Worm (Caenorhabditis elegans) whole organism, L4 larva: Measurements from ENCODE around the gene gsto-1.
A peak's percentile ranks its signal among the peaks of the same experiment; 100 is the strongest.
"Not testable (repeated sequence)": the region's sequence is repeated elsewhere in the genome, so short reads cannot be mapped to it uniquely, and the experiment has no call there.

Source experiments
- F26F4.8 ChIP-seq: fragments of 200-800 bp; sonication (Bioruptor generic); conservative IDR thresholded peaks from 2 replicates; pipeline ENCODE4 v1.3.6; 2022; ENCODE audit warnings: missing genetic modification characterization, missing compliant biosample characterization
- R02D3.7 ChIP-seq: fragments of 150-350 bp; sonication (generic microtip); optimal IDR thresholded peaks from 3 replicates; lab custom pipeline; 2014; ENCODE audit warnings: missing biosample characterization, missing genetic modification characterization
- T26A8.4 ChIP-seq: fragments of 200-800 bp; sonication (Bioruptor generic); IDR thresholded peaks from 2 replicates; pipeline ENCODE4 v1.3.6; 2022; ENCODE audit warnings: missing genetic modification characterization, missing compliant biosample characterization
- Y105C5A.15 ChIP-seq: fragments of 200-800 bp; sonication (Bioruptor generic); IDR thresholded peaks from 2 replicates; pipeline ENCODE4 v1.3.6; 2022; ENCODE audit warnings: missing genetic modification characterization, missing compliant biosample characterization
- Y48G9A.11 ChIP-seq: fragments of 200-800 bp; sonication (Bioruptor generic); IDR thresholded peaks from 2 replicates; pipeline ENCODE4 v1.3.6; 2022; ENCODE audit warnings: missing genetic modification reagents, missing genetic modification characterization, missing compliant biosample characterization
- Y75B8A.6 ChIP-seq: fragments of 200-800 bp; sonication (Bioruptor generic); IDR thresholded peaks from 2 replicates; pipeline ENCODE4 v1.3.6; 2022; ENCODE audit warnings: missing genetic modification reagents, missing genetic modification characterization, missing compliant biosample characterization
- ZK546.5 ChIP-seq, 2 experiments: sonication (generic microtip); optimal IDR thresholded peaks; 2 replicates each; lab custom pipeline; 2017; ENCODE audit warnings: missing biosample characterization in 2 of 2, missing genetic modification characterization in 2 of 2
- aha-1 ChIP-seq: fragments of 150-350 bp; peaks from one replicate; lab custom pipeline; 2014; ENCODE audit warnings: missing biosample characterization, missing genetic modification characterization
- aly-2 ChIP-seq: sonication (generic microtip); optimal IDR thresholded peaks from 2 replicates; lab custom pipeline; 2018; ENCODE audit warnings: missing biosample characterization, missing genetic modification characterization
- arid-1 ChIP-seq: fragments of 200-800 bp; sonication (Bioruptor generic); conservative IDR thresholded peaks from 2 replicates; pipeline ENCODE4 v1.3.6; 2022; ENCODE audit warnings: missing genetic modification reagents, missing genetic modification characterization, missing compliant biosample characterization
- ceh-62 ChIP-seq: sonication (generic microtip); optimal IDR thresholded peaks from 2 replicates; lab custom pipeline; 2017; ENCODE audit warnings: missing biosample characterization, missing genetic modification characterization
- daf-12 ChIP-seq: fragments of 150-350 bp; optimal IDR thresholded peaks from 2 replicates; lab custom pipeline; 2014; ENCODE audit warnings: missing biosample characterization, missing genetic modification reagents, missing genetic modification characterization
- daf-16 ChIP-seq, 3 experiments: sonication (generic microtip); optimal IDR thresholded peaks; 2 replicates each; lab custom pipeline; 2016 to 2017; ENCODE audit warnings: missing genetic modification characterization in 3 of 3, missing genetic modification reagents in 3 of 3, mild to moderate bottlenecking in 2 of 3, missing compliant biosample characterization in 2 of 3, missing biosample characterization in 1 of 3, moderate library complexity in 1 of 3
- dmd-8 ChIP-seq: fragments of 200-800 bp; sonication (Bioruptor generic); IDR thresholded peaks from 2 replicates; pipeline ENCODE4 v1.3.6; 2022; ENCODE audit warnings: missing genetic modification characterization, missing compliant biosample characterization
- duxl-1 ChIP-seq: sonication (generic microtip); optimal IDR thresholded peaks from 2 replicates; lab custom pipeline; 2016; ENCODE audit warnings: mild to moderate bottlenecking, missing genetic modification characterization, moderate library complexity, missing compliant biosample characterization; ENCODE audit not compliant: poor library complexity
- dve-1 ChIP-seq: sonication (generic microtip); optimal IDR thresholded peaks from 2 replicates; lab custom pipeline; 2017; ENCODE audit warnings: antibody characterized with exemption, mild to moderate bottlenecking, missing genetic modification characterization, missing compliant biosample characterization; ENCODE audit not compliant: insufficient read depth
- hlh-30 ChIP-seq: sonication (generic microtip); optimal IDR thresholded peaks from 2 replicates; lab custom pipeline; 2017; ENCODE audit warnings: antibody characterized with exemption, mild to moderate bottlenecking, missing genetic modification characterization, missing compliant biosample characterization; ENCODE audit not compliant: insufficient read depth
- lim-7 ChIP-seq: fragments of 200-800 bp; sonication (Bioruptor generic); IDR thresholded peaks from 2 replicates; pipeline ENCODE4 v1.3.6; 2022; ENCODE audit warnings: missing genetic modification characterization, missing compliant biosample characterization
- lin-1 ChIP-seq: fragments of 200-800 bp; sonication (Bioruptor generic); IDR thresholded peaks from 2 replicates; pipeline ENCODE4 v1.3.6; 2022; ENCODE audit warnings: missing genetic modification reagents, missing genetic modification characterization, missing compliant biosample characterization
- lin-38 ChIP-seq: fragments of 200-800 bp; sonication (Bioruptor generic); IDR thresholded peaks from 2 replicates; pipeline ENCODE4 v1.3.6; 2022; ENCODE audit warnings: missing genetic modification reagents, missing genetic modification characterization, missing compliant biosample characterization
- lsy-2 ChIP-seq, 2 experiments: fragments of 150-350 bp in 1 of 2; sonication (generic microtip) in 1 of 2; optimal IDR thresholded peaks; 2 replicates each; lab custom pipeline; 2014 to 2017; ENCODE audit warnings: missing biosample characterization in 2 of 2, missing genetic modification characterization in 2 of 2
- madf-5 ChIP-seq, 2 experiments: fragments of 200-800 bp; sonication (Bioruptor generic); IDR thresholded peaks; 2 replicates each; pipeline ENCODE4 v1.3.6; 2022; ENCODE audit warnings: missing compliant biosample characterization in 2 of 2, missing genetic modification characterization in 2 of 2
- mes-2 ChIP-seq: sonication (generic microtip); optimal IDR thresholded peaks from 2 replicates; lab custom pipeline; 2016; ENCODE audit warnings: missing genotype, mild to moderate bottlenecking, missing genetic modification characterization, missing compliant biosample characterization; ENCODE audit not compliant: poor library complexity, severe bottlenecking
- nhr-10 ChIP-seq: fragments of 150-350 bp; optimal IDR thresholded peaks from 2 replicates; lab custom pipeline; 2014; ENCODE audit warnings: missing biosample characterization, missing genetic modification characterization
- pha-4 ChIP-seq, 2 experiments: fragments of 150-350 bp in 1 of 2; fragments of 200-800 bp in 1 of 2; sonication (Bioruptor generic) in 1 of 2; IDR thresholded peaks in 1 of 2; optimal IDR thresholded peaks in 1 of 2; 2 replicates each; pipeline versions ENCODE4 v1.3.6 to Lab custom; 2014 to 2022; ENCODE audit warnings: missing genetic modification characterization in 2 of 2, missing genetic modification reagents in 2 of 2, missing biosample characterization in 1 of 2, missing compliant biosample characterization in 1 of 2
- php-3 ChIP-seq: fragments of 200-800 bp; sonication (Bioruptor generic); IDR thresholded peaks from 2 replicates; pipeline ENCODE4 v1.3.6; 2022; ENCODE audit warnings: missing genetic modification reagents, missing genetic modification characterization, missing compliant biosample characterization
- saeg-2 ChIP-seq: fragments of 200-800 bp; sonication (Bioruptor generic); IDR thresholded peaks from 2 replicates; pipeline ENCODE4 v1.3.6; 2022; ENCODE audit warnings: missing genetic modification reagents, missing genetic modification characterization, missing compliant biosample characterization
- sdz-12 ChIP-seq: fragments of 200-800 bp; sonication (Bioruptor generic); optimal IDR thresholded peaks from 2 replicates; lab custom pipeline; 2018; ENCODE audit warnings: mild to moderate bottlenecking, missing genetic modification characterization, missing compliant biosample characterization
- tra-1 ChIP-seq: fragments of 200-800 bp; sonication (Bioruptor generic); IDR thresholded peaks from 2 replicates; pipeline ENCODE4 v1.3.6; 2022; ENCODE audit warnings: missing genetic modification reagents, missing genetic modification characterization, missing compliant biosample characterization
- unc-62 ChIP-seq, 3 experiments: fragments of 150-350 bp in 1 of 3; sonication (generic microtip); optimal IDR thresholded peaks in 2 of 3; peaks in 1 of 3; 1 replicate in 1 of 3; 2 replicates in 2 of 3; lab custom pipeline; 2014 to 2017; ENCODE audit warnings: missing biosample characterization in 3 of 3, missing genetic modification characterization in 3 of 3, missing genetic modification reagents in 3 of 3, missing genotype in 1 of 3
- vab-7 ChIP-seq: fragments of 200-800 bp; sonication (Bioruptor generic); IDR thresholded peaks from 2 replicates; pipeline ENCODE4 v1.3.6; 2022; ENCODE audit warnings: missing genetic modification reagents, missing genetic modification characterization, missing compliant biosample characterization
- zip-11 ChIP-seq: fragments of 200-800 bp; sonication (Bioruptor generic); IDR thresholded peaks from 2 replicates; pipeline ENCODE4 v1.3.6; 2022; ENCODE audit warnings: missing genetic modification characterization, missing compliant biosample characterization
- zip-2 ChIP-seq: fragments of 150-350 bp; optimal IDR thresholded peaks from 2 replicates; lab custom pipeline; 2014; ENCODE audit warnings: missing biosample characterization, missing genetic modification characterization

The gsto-1 gene

ce11 chrIII:7969121-7969520 is 22.3 kb upstream of the gsto-1 start, which contains the start of the genes F54H12.8 and F54H12.7:
TSS of gene F54H12.8 (minus strand) at chrIII:7969221.
TSS of gene F54H12.7 (plus strand) at chrIII:7969349.
- no peak for TF ChIP-seq aly-2 (tag; lab: Kevin White, UChicago)
- TF ChIP-seq F26F4.8 (GFP tag; lab: Robert Waterston, UW), result no peak
- no peak for TF ChIP-seq Y75B8A.6 (GFP tag; lab: Robert Waterston, UW)
- no peak for TF ChIP-seq nhr-10 (tag; lab: Kevin White, UChicago)
- TF ChIP-seq aha-1 (tag; lab: Kevin White, UChicago), result no peak
- no peak for TF ChIP-seq T26A8.4 (GFP tag; lab: Robert Waterston, UW)
- TF ChIP-seq lsy-2 (tag; optimal IDR thresholded peaks at IDR 0.05; lab: Kevin White, UChicago), result no peak
- no peak for TF ChIP-seq vab-7
- no peak for TF ChIP-seq ZK546.5 (tag; optimal IDR thresholded peaks at IDR 0.05; lab: Kevin White, UChicago)
- no peak for TF ChIP-seq daf-16 (GFP tag; optimal IDR thresholded peaks at IDR 0.05; lab: Kevin White, UChicago)
- TF ChIP-seq daf-16 (tag; optimal IDR thresholded peaks at IDR 0.05; lab: Kevin White, UChicago), result no peak
- TF ChIP-seq zip-11 (GFP tag; lab: Robert Waterston, UW), result no peak
- no peak for TF ChIP-seq duxl-1
- no peak for TF ChIP-seq Y48G9A.11

- TF ChIP-seq aha-1 (tag; lab: Kevin White, UChicago) (peak; percentile 38), Y105C5A.15 (0 out of 2 replicates have a peak, but pooled peaks have one; percentile 33), T26A8.4 (GFP tag; lab: Robert Waterston, UW) (0 out of 2 replicates have a peak, but pooled peaks have one; percentile 15), lim-7 (0 out of 2 replicates have a peak, but pooled peaks have one; percentile 50), dmd-8 (peak; percentile 80), madf-5 (GFP tag; IDR thresholded peaks at IDR 0.05; lab: Robert Waterston, UW) (0 out of 4 replicates have a peak, but pooled peaks of 1 of the 2 experiments have one; percentile 27)
Measured at ce11 chrIII:7965946-7966692, 19.3 kb upstream of the gsto-1 start.

- not testable (repeated sequence) for TF ChIP-seq unc-62 (GFP tag; optimal IDR thresholded peaks at IDR 0.05 in 1 of 2; lab: Kevin White, UChicago); unc-62 (tag; optimal IDR thresholded peaks at IDR 0.05; lab: Kevin White, UChicago); R02D3.7 (tag; lab: Kevin White, UChicago); tra-1 (GFP tag; lab: Robert Waterston, UW)
Measured at ce11 chrIII:7964281-7964680, 17.5 kb upstream of the gsto-1 start, which contains the start of gene F54H12.2. TSS of gene F54H12.2 (plus strand) at chrIII:7964581.

ce11 chrIII:7962641-7963040 is 15.8 kb upstream of the gsto-1 start, which contains the start of gene F54H12.4:
TSS of gene F54H12.4 (minus strand) at chrIII:7962741.
- TF ChIP-seq pha-4 (GFP tag; IDR thresholded peaks at IDR 0.05; lab: Robert Waterston, UW); pha-4 (tag; optimal IDR thresholded peaks at IDR 0.05; lab: Kevin White, UChicago); lin-38 (GFP tag; lab: Robert Waterston, UW); sdz-12: not testable (repeated sequence)

ce11 chrIII:7958922-7959609 is 12.2 kb upstream of the gsto-1 start, which contains the start of gene F54H12.10:
TSS of gene F54H12.10 (minus strand) at chrIII:7958972.
- TF ChIP-seq lin-1 (GFP tag; lab: Robert Waterston, UW), result 0 out of 2 replicates have a peak, but pooled peaks have one; percentile 44
- peak; percentile 54 for TF ChIP-seq lin-38 (GFP tag; lab: Robert Waterston, UW)
- peak; percentile 24; the same call in 1 of the 2 replicates for TF ChIP-seq arid-1 (GFP tag; lab: Robert Waterston, UW)

- TF ChIP-seq ceh-62, result no peak
- no peak for TF ChIP-seq arid-1 (GFP tag; lab: Robert Waterston, UW)
- TF ChIP-seq hlh-30 (tag; lab: Kevin White, UChicago), result peak; percentile 5
- peak; percentile 15 for TF ChIP-seq dve-1 (tag; lab: Kevin White, UChicago)
- TF ChIP-seq php-3, result no peak
- TF ChIP-seq mes-2 (tag; lab: Kevin White, UChicago), result no peak
- TF ChIP-seq lsy-2 (tag; optimal IDR thresholded peaks at IDR 0.05; lab: Kevin White, UChicago), result peak in 1 of 2 experiments; percentile 41
- no peak for TF ChIP-seq saeg-2 (GFP tag; lab: Robert Waterston, UW)
- no peak for TF ChIP-seq zip-2 (tag; lab: Kevin White, UChicago)
- no peak for TF ChIP-seq daf-12 (tag; lab: Kevin White, UChicago)
Measured at ce11 chrIII:7958085-7958484, 11.3 kb upstream of the gsto-1 start, which contains the start of gene C29E4.11. TSS of gene C29E4.11 (minus strand) at chrIII:7958114.
